Fruit fly (Drosophila melanogaster): ENCODE measurements around the gene RpS21.

Gene RpS21

DNA sequence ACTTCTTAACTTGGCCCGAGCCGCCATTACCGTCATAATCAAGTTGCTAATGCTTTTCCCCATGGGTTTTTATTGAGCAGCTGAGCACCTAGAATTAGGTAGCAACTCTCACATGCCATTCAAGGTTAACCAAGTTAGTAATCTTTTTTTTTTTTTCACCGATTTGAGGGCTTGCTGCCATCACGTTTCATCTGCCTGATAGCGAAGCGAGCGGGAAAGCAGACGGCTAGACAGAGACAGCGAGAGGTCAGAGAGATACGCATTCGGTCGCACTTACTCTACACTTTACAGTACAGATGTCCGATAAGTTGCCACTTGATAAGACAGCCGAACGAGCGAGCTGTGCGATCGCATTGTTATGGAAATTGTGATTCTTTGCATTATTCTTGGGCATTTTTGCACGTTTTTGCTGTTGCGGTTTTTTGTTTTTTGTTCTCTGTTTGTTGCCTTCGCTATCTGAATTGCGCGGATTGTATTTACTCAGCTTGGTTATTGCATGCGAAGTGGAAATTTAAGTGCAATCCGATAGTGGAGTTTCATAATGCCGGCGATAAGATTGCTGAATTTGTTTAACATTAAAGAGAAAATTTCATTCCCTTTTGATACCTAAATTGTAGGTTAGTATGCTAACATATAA, 44.6 kb downstream of the RpS21 start (continued):
- no peak for TF ChIP-seq Rfx (GFP tag; IDR thresholded peaks at IDR 0.05)
- no peak for TF ChIP-seq CG13287 (GFP tag; IDR thresholded peaks at IDR 0.05; ENCODE audit: partially characterized antibody)
- TF ChIP-seq CG12236 (GFP tag; optimal IDR thresholded peaks at IDR 0.05): no peak
- TF ChIP-seq H15 (GFP tag; IDR thresholded peaks at IDR 0.05): no peak
- TF ChIP-seq CG3163 (GFP tag; optimal IDR thresholded peaks at IDR 0.05): no peak
- peak; percentile 8; the same call in 1 of the 3 replicates for TF ChIP-seq CG2199 (GFP tag; IDR thresholded peaks at IDR 0.05)
- TF ChIP-seq sqz (GFP tag; optimal IDR thresholded peaks at IDR 0.05): peak; percentile 73
- peak; percentile 29 for TF ChIP-seq CG10543 (GFP tag; optimal IDR thresholded peaks at IDR 0.05)
- TF ChIP-seq ham (GFP tag; IDR thresholded peaks at IDR 0.05): no peak
- no peak for TF ChIP-seq CG17912 (GFP tag; optimal IDR thresholded peaks at IDR 0.05)
- TF ChIP-seq MBD-R2 (GFP tag; IDR thresholded peaks at IDR 0.05): no peak
- TF ChIP-seq B-H1 (GFP tag; IDR thresholded peaks at IDR 0.05): no peak
- no peak for TF ChIP-seq Blimp-1 (GFP tag; optimal IDR thresholded peaks at IDR 0.05)
- TF ChIP-seq sc (optimal IDR thresholded peaks at IDR 0.05): no peak
- no peak for TF ChIP-seq sc (GFP tag; optimal IDR thresholded peaks at IDR 0.05)
- no peak for TF ChIP-seq cato (GFP tag; optimal IDR thresholded peaks at IDR 0.05; ENCODE audit: borderline replicate concordance)
- TF ChIP-seq nmo (GFP tag; optimal IDR thresholded peaks at IDR 0.05): no peak
- TF ChIP-seq CG6175 (GFP tag; IDR thresholded peaks at IDR 0.05): no peak
- TF ChIP-seq CG2202 (tag; optimal IDR thresholded peaks at IDR 0.05): no peak
- TF ChIP-seq HLH4C (GFP tag; IDR thresholded peaks at IDR 0.05; ENCODE audit: partially characterized antibody): no peak
- TF ChIP-seq nom (GFP tag; optimal IDR thresholded peaks at IDR 0.05): no peak
- TF ChIP-seq da (GFP tag; optimal IDR thresholded peaks at IDR 0.05): no peak
- TF ChIP-seq Doc2 (GFP tag; IDR thresholded peaks at IDR 0.05): no peak
- no peak for TF ChIP-seq CG1233 (GFP tag; optimal IDR thresholded peaks at IDR 0.05)
- peak; percentile 93 for TF ChIP-seq CG15479 (GFP tag; optimal IDR thresholded peaks at IDR 0.05)
- no peak for TF ChIP-seq Pdp1 (GFP tag; optimal IDR thresholded peaks at IDR 0.05)
- peak; percentile 6 for TF ChIP-seq Deaf1 (tag; optimal IDR thresholded peaks at IDR 0.05)
- TF ChIP-seq Spps (tag; optimal IDR thresholded peaks at IDR 0.05): no peak
- no peak for TF ChIP-seq Rx (GFP tag; IDR thresholded peaks at IDR 0.05)
- no peak for TF ChIP-seq crc (GFP tag; optimal IDR thresholded peaks at IDR 0.05)
- 0 out of 3 replicates have a peak, but pooled peaks have one; percentile 8 for TF ChIP-seq CG11695 (GFP tag; IDR thresholded peaks at IDR 0.05)
- no peak for TF ChIP-seq Bdp1 (GFP tag; optimal IDR thresholded peaks at IDR 0.05)
- peak; percentile 92 for TF ChIP-seq cwo (GFP tag; optimal IDR thresholded peaks at IDR 0.05)
- no peak for TF ChIP-seq ewg (GFP tag; optimal IDR thresholded peaks at IDR 0.05)
- TF ChIP-seq CG10321 (GFP tag; IDR thresholded peaks at IDR 0.05): peak; percentile 63; the same call in 1 of the 2 replicates
- no peak for TF ChIP-seq CG16779 (GFP tag; IDR thresholded peaks at IDR 0.05)
- no peak for TF ChIP-seq inv (GFP tag; IDR thresholded peaks at IDR 0.05; ENCODE audit: partially characterized antibody)
- TF ChIP-seq prd (optimal IDR thresholded peaks at IDR 0.05): no peak
- no peak for TF ChIP-seq prd (GFP tag; IDR thresholded peaks at IDR 0.05)
- no peak for TF ChIP-seq CG2678 (tag; optimal IDR thresholded peaks at IDR 0.05)
- TF ChIP-seq CG9215 (GFP tag; IDR thresholded peaks at IDR 0.05): no peak
- TF ChIP-seq Mrtf (GFP tag; IDR thresholded peaks at IDR 0.05): no peak
- no peak for TF ChIP-seq nau (GFP tag; optimal IDR thresholded peaks at IDR 0.05)
- TF ChIP-seq Sin3A (optimal IDR thresholded peaks at IDR 0.05): no peak
- peak; percentile 26 for TF ChIP-seq Hey (tag; optimal IDR thresholded peaks at IDR 0.05)
- TF ChIP-seq zfh1 (GFP tag; IDR thresholded peaks at IDR 0.05): no peak
- peak; percentile 23 for TF ChIP-seq ERR (GFP tag; optimal IDR thresholded peaks at IDR 0.05)
- TF ChIP-seq dmrt99B (tag; optimal IDR thresholded peaks at IDR 0.05): no peak
- no peak for TF ChIP-seq mld (GFP tag; IDR thresholded peaks at IDR 0.05; ENCODE audit: partially characterized antibody)
- TF ChIP-seq CG31224 (GFP tag; IDR thresholded peaks at IDR 0.05): no peak
- TF ChIP-seq CG10959 (GFP tag; IDR thresholded peaks at IDR 0.05): no peak

Data from whole organism, embryonic.